Worm (Caenorhabditis elegans): Measurements from ENCODE around the gene C16C8.16.

C16C8.16 gene

ce11 chrII:3445285-3445806 is at the start of gene C16C8.16, which contains the start of gene C16C8.5:
TSS of gene C16C8.16 (plus strand) at chrII:3445756.
TSS of gene C16C8.5 (minus strand) at chrII:3445385.
- TF ChIP-seq madf-2 (tag; optimal IDR thresholded peaks at IDR 0.05): no peak

- TF ChIP-seq pqm-1 (tag; optimal IDR thresholded peaks at IDR 0.05): no peak
- no peak for TF ChIP-seq unc-55 (GFP tag; optimal IDR thresholded peaks at IDR 0.05)
- TF ChIP-seq ref-2 (tag; optimal IDR thresholded peaks at IDR 0.05): no peak
- TF ChIP-seq pax-1 (tag; optimal IDR thresholded peaks at IDR 0.05): no peak
- no peak for TF ChIP-seq hlh-8 (tag; optimal IDR thresholded peaks at IDR 0.05)
- TF ChIP-seq syd-9 (tag; optimal IDR thresholded peaks at IDR 0.05): no peak
- no peak for TF ChIP-seq hlh-6 (tag; optimal IDR thresholded peaks at IDR 0.05)
- TF ChIP-seq ceh-9 (tag; optimal IDR thresholded peaks at IDR 0.05): no peak
- TF ChIP-seq ceh-14 (tag; optimal IDR thresholded peaks at IDR 0.05): no peak
- TF ChIP-seq pag-3 (tag; optimal IDR thresholded peaks at IDR 0.05; ENCODE audit: borderline replicate concordance): no peak
- TF ChIP-seq unc-3 (GFP tag; conservative IDR thresholded peaks at IDR 0.05): no peak
- TF ChIP-seq unc-3 (tag; optimal IDR thresholded peaks at IDR 0.05): no peak
- no peak for TF ChIP-seq sdc-2 (tag; optimal IDR thresholded peaks at IDR 0.05)
These were observed 46.3 kb upstream of the C16C8.16 start, which contains the start of gene nep-9 for ce11 chrII:3399212-3399611. TSS of gene nep-9 (minus strand) at chrII:3399312.

- TF ChIP-seq T23F11.4 (GFP tag; optimal IDR thresholded peaks at IDR 0.05) (no peak), lim-6 (tag; optimal IDR thresholded peaks at IDR 0.05) (no peak), fax-1 (tag; optimal IDR thresholded peaks at IDR 0.05) (no peak), hlh-30 (tag; optimal IDR thresholded peaks at IDR 0.05; ENCODE audit: insufficient read depth) (no peak), odd-2 (tag; optimal IDR thresholded peaks at IDR 0.05) (no peak)
These were observed 42.7 kb upstream of the C16C8.16 start, which contains the start of gene nep-10 for ce11 chrII:3402854-3403253. TSS of gene nep-10 (minus strand) at chrII:3402954.

- TF ChIP-seq nhr-232 (tag; optimal IDR thresholded peaks at IDR 0.05): no peak
- TF ChIP-seq pros-1 (tag; optimal IDR thresholded peaks at IDR 0.05): no peak
- no peak for TF ChIP-seq unc-86 (tag; optimal IDR thresholded peaks at IDR 0.05)
- TF ChIP-seq ceh-31 (tag; optimal IDR thresholded peaks at IDR 0.05): no peak
- TF ChIP-seq hlh-30 (tag; optimal IDR thresholded peaks at IDR 0.05; ENCODE audit: insufficient read depth): no peak
- no peak for TF ChIP-seq fkh-6 (tag; optimal IDR thresholded peaks at IDR 0.05)
- no peak for TF ChIP-seq unc-42 (tag; optimal IDR thresholded peaks at IDR 0.05)
- TF ChIP-seq Y22D7AL.16 (tag; optimal IDR thresholded peaks at IDR 0.05): no peak
- TF ChIP-seq K09A11.1 (tag; optimal IDR thresholded peaks at IDR 0.05; ENCODE audit: insufficient read depth): no peak
- TF ChIP-seq ceh-48 (tag; optimal IDR thresholded peaks at IDR 0.05): no peak
- TF ChIP-seq ceh-14 (tag; optimal IDR thresholded peaks at IDR 0.05): no peak
- no peak for TF ChIP-seq sox-2 (GFP tag; IDR thresholded peaks at IDR 0.05)
- TF ChIP-seq C38D4.7 (GFP tag; optimal IDR thresholded peaks at IDR 0.05): no peak
- no peak for TF ChIP-seq nfya-1 (tag; optimal IDR thresholded peaks at IDR 0.05)
- no peak for TF ChIP-seq ceh-24 (tag; optimal IDR thresholded peaks at IDR 0.05)
These were observed 42.0 kb upstream of the C16C8.16 start, which contains the start of gene nep-8 for ce11 chrII:3403535-3403934. TSS of gene nep-8 (plus strand) at chrII:3403835.

- TF ChIP-seq dve-1 (tag; optimal IDR thresholded peaks at IDR 0.05) (no peak), elt-2 (tag; optimal IDR thresholded peaks at IDR 0.05) (no peak), sdc-2 (tag; optimal IDR thresholded peaks at IDR 0.05) (no peak), unc-3 (GFP tag; conservative IDR thresholded peaks at IDR 0.05) (no peak), unc-3 (tag; optimal IDR thresholded peaks at IDR 0.05) (no peak), unc-55 (GFP tag; optimal IDR thresholded peaks at IDR 0.05) (no peak), syd-9 (tag; optimal IDR thresholded peaks at IDR 0.05) (no peak), F13H6.1 (tag; optimal IDR thresholded peaks at IDR 0.05) (no peak), ztf-16 (tag; optimal IDR thresholded peaks at IDR 0.05) (no peak), dmd-4 (tag; optimal IDR thresholded peaks at IDR 0.05; ENCODE audit: borderline replicate concordance) (no peak), npax-4 (tag; optimal IDR thresholded peaks at IDR 0.05) (no peak)
These were observed 31.1 kb upstream of the C16C8.16 start, which contains the start of the genes F18A12.7 and F18A12.2 for ce11 chrII:3414383-3414910. TSS of gene F18A12.7 (minus strand) at chrII:3414483. TSS of gene F18A12.2 (plus strand) at chrII:3414860.
